Fruit fly (Drosophila melanogaster): ENCODE results near the gene CG3987.
A peak's percentile ranks its signal among the peaks of the same experiment; 100 is the strongest.

The CG3987 gene

dm6 chr3R:15092784-15093183 is 47.0 kb upstream of the CG3987 start (continued):
- peak; percentile 2 for TF ChIP-seq B-H2 (GFP tag; optimal IDR thresholded peaks at IDR 0.05)
- TF ChIP-seq CG2202 (tag; optimal IDR thresholded peaks at IDR 0.05) = peak; percentile 35
- TF ChIP-seq grn (GFP tag; optimal IDR thresholded peaks at IDR 0.05) = peak; percentile 11
- peak; percentile 55 for TF ChIP-seq CG10543 (GFP tag; optimal IDR thresholded peaks at IDR 0.05)
- TF ChIP-seq jing (GFP tag; optimal IDR thresholded peaks at IDR 0.05) = peak; percentile 1
- TF ChIP-seq mirr (GFP tag; optimal IDR thresholded peaks at IDR 0.05) = peak; percentile 71
- TF ChIP-seq repo (GFP tag; optimal IDR thresholded peaks at IDR 0.05) = no peak
- TF ChIP-seq Sox102F (GFP tag; optimal IDR thresholded peaks at IDR 0.05) = peak; percentile 0
- peak in 1 of 2 experiments; percentile 85 for TF ChIP-seq Eip74EF (GFP tag; optimal IDR thresholded peaks at IDR 0.05)
- peak in 1 of 2 experiments; percentile 11 for TF ChIP-seq crp (GFP tag; optimal IDR thresholded peaks at IDR 0.05)
- peak; percentile 4; the same call in 1 of the 2 replicates for TF ChIP-seq ara (GFP tag; IDR thresholded peaks at IDR 0.05)
- peak; percentile 0 for TF ChIP-seq schlank (tag; optimal IDR thresholded peaks at IDR 0.05)
- peak; percentile 29 for TF ChIP-seq CG12769 (tag; optimal IDR thresholded peaks at IDR 0.05)
- peak; percentile 22 for TF ChIP-seq CG3281 (GFP tag; optimal IDR thresholded peaks at IDR 0.05)
- TF ChIP-seq CG15011 (GFP tag; optimal IDR thresholded peaks at IDR 0.05) = peak; percentile 43
- peak; percentile 18 for TF ChIP-seq Hand (GFP tag; optimal IDR thresholded peaks at IDR 0.05)
- peak; percentile 49 for TF ChIP-seq CG7987 (GFP tag; optimal IDR thresholded peaks at IDR 0.05)
- TF ChIP-seq tup (GFP tag; optimal IDR thresholded peaks at IDR 0.05) = peak; percentile 3
- peak; percentile 29 for TF ChIP-seq CG2678 (tag; optimal IDR thresholded peaks at IDR 0.05)
- 0 out of 2 replicates have a peak, but pooled peaks have one; percentile 12 for TF ChIP-seq CG4360 (GFP tag; IDR thresholded peaks at IDR 0.05)
- TF ChIP-seq CG1024 (GFP tag; IDR thresholded peaks at IDR 0.05) = no peak
- TF ChIP-seq gro (GFP tag; optimal IDR thresholded peaks at IDR 0.05) = peak; percentile 38
- TF ChIP-seq CG17568 (GFP tag; optimal IDR thresholded peaks at IDR 0.05) = peak; percentile 67
- TF ChIP-seq B-H1 (GFP tag; IDR thresholded peaks at IDR 0.05) = no peak
- peak; percentile 53 for TF ChIP-seq CrebB (tag; optimal IDR thresholded peaks at IDR 0.05)
- no peak for TF ChIP-seq CG33213 (GFP tag; optimal IDR thresholded peaks at IDR 0.05)
- TF ChIP-seq trem (tag; optimal IDR thresholded peaks at IDR 0.05) = peak; percentile 2
- TF ChIP-seq bigmax (GFP tag; optimal IDR thresholded peaks at IDR 0.05) = peak; percentile 15
- TF ChIP-seq Ets65A (GFP tag) = no peak
- peak; percentile 7 for TF ChIP-seq CG12659 (GFP tag; optimal IDR thresholded peaks at IDR 0.05)
- TF ChIP-seq unpg (GFP tag; optimal IDR thresholded peaks at IDR 0.05) = peak; percentile 16
- TF ChIP-seq crol (GFP tag; IDR thresholded peaks at IDR 0.05) = peak; percentile 71
- TF ChIP-seq Myb (GFP tag; optimal IDR thresholded peaks at IDR 0.05) = no peak
- peak; percentile 52 for TF ChIP-seq CG34376 (GFP tag; optimal IDR thresholded peaks at IDR 0.05)
- no peak for TF ChIP-seq Deaf1 (tag; optimal IDR thresholded peaks at IDR 0.05)
- TF ChIP-seq ewg (GFP tag; optimal IDR thresholded peaks at IDR 0.05) = peak; percentile 6
- TF ChIP-seq caup (GFP tag; optimal IDR thresholded peaks at IDR 0.05; ENCODE audit: severe bottlenecking) = peak; percentile 69
- peak; percentile 67 for TF ChIP-seq CG6813 (GFP tag; optimal IDR thresholded peaks at IDR 0.05)
- TF ChIP-seq Vsx1 (GFP tag; optimal IDR thresholded peaks at IDR 0.05) = peak; percentile 52
- no peak for TF ChIP-seq Elba2 (GFP tag; optimal IDR thresholded peaks at IDR 0.05)
- TF ChIP-seq CG8359 (GFP tag; optimal IDR thresholded peaks at IDR 0.05; ENCODE audit: borderline replicate concordance) = peak; percentile 21
- TF ChIP-seq E2f2 (GFP tag; IDR thresholded peaks at IDR 0.05) = no peak
- peak; percentile 33 for TF ChIP-seq CG15696 (tag; optimal IDR thresholded peaks at IDR 0.05)
- no peak for TF ChIP-seq insv (GFP tag; optimal IDR thresholded peaks at IDR 0.05)
- no peak for TF ChIP-seq eve (GFP tag; optimal IDR thresholded peaks at IDR 0.05)
- no peak for TF ChIP-seq CG33557 (GFP tag; optimal IDR thresholded peaks at IDR 0.05)
- TF ChIP-seq CG2889 (GFP tag; IDR thresholded peaks at IDR 0.05) = no peak
- peak; percentile 17; the same call in 1 of the 2 replicates for TF ChIP-seq ranshi (GFP tag; IDR thresholded peaks at IDR 0.05)
- TF ChIP-seq run (tag; optimal IDR thresholded peaks at IDR 0.05) = peak; percentile 22

Data from whole organism, embryonic.